Worm (Caenorhabditis elegans) whole organism, L4 larva: Measurements from ENCODE around the gene K03H6.5.

Experiments
- Y48G9A.11 ChIP-seq: fragments of 200-800 bp; sonication (Bioruptor generic); IDR thresholded peaks from 2 replicates; pipeline ENCODE4 v1.3.6; 2022; ENCODE audit warnings: missing genetic modification reagents, missing genetic modification characterization, missing compliant biosample characterization
- ZK337.2 ChIP-seq: fragments of 200-800 bp; sonication (Bioruptor generic); IDR thresholded peaks from 2 replicates; pipeline ENCODE4 v1.3.6; 2022; ENCODE audit warnings: missing genetic modification reagents, missing genetic modification characterization, missing compliant biosample characterization
- ceh-28 ChIP-seq: fragments of 150-350 bp; optimal IDR thresholded peaks from 2 replicates; lab custom pipeline; 2014; ENCODE audit warnings: missing biosample characterization, missing genetic modification reagents, missing genetic modification characterization
- ceh-32 ChIP-seq: sonication (generic microtip); optimal IDR thresholded peaks from 2 replicates; lab custom pipeline; 2016; ENCODE audit warnings: mild to moderate bottlenecking, missing genetic modification characterization, missing compliant biosample characterization; ENCODE audit not compliant: poor library complexity
- dmd-6 ChIP-seq: fragments of 200-800 bp; sonication (Bioruptor generic); IDR thresholded peaks from 2 replicates; pipeline ENCODE4 v1.3.6; 2022; ENCODE audit warnings: missing genetic modification reagents, missing genetic modification characterization, missing compliant biosample characterization
- dve-1 ChIP-seq: sonication (generic microtip); optimal IDR thresholded peaks from 2 replicates; lab custom pipeline; 2017; ENCODE audit warnings: antibody characterized with exemption, mild to moderate bottlenecking, missing genetic modification characterization, missing compliant biosample characterization; ENCODE audit not compliant: insufficient read depth
- egl-27 ChIP-seq: sonication (generic microtip); optimal IDR thresholded peaks from 3 replicates; lab custom pipeline; 2017; ENCODE audit warnings: missing biosample characterization, missing genetic modification reagents, missing genetic modification characterization
- fos-1 ChIP-seq: fragments of 150-350 bp; optimal IDR thresholded peaks from 2 replicates; lab custom pipeline; 2014; ENCODE audit warnings: missing biosample characterization, missing genetic modification characterization
- hif-1 ChIP-seq, 2 experiments: sonication (generic microtip); optimal IDR thresholded peaks; 2 replicates each; lab custom pipeline; 2016 to 2017; ENCODE audit warnings: missing compliant biosample characterization in 2 of 2, missing genetic modification characterization in 2 of 2, missing genetic modification reagents in 2 of 2, missing genotype in 2 of 2, mild to moderate bottlenecking in 1 of 2
- lim-7 ChIP-seq: fragments of 200-800 bp; sonication (Bioruptor generic); IDR thresholded peaks from 2 replicates; pipeline ENCODE4 v1.3.6; 2022; ENCODE audit warnings: missing genetic modification characterization, missing compliant biosample characterization
- lin-15B ChIP-seq: fragments of 150-350 bp; sonication (generic microtip); optimal IDR thresholded peaks from 3 replicates; lab custom pipeline; 2014; ENCODE audit warnings: missing biosample characterization, missing genetic modification characterization
- nhr-48 ChIP-seq: sonication (generic microtip); optimal IDR thresholded peaks from 2 replicates; lab custom pipeline; 2016; ENCODE audit warnings: mild to moderate bottlenecking, missing genetic modification characterization, missing compliant biosample characterization
- nhr-6 ChIP-seq: fragments of 150-350 bp; optimal IDR thresholded peaks from 2 replicates; lab custom pipeline; 2014; ENCODE audit warnings: missing biosample characterization, missing genetic modification characterization
- nhr-76 ChIP-seq: fragments of 150-350 bp; optimal IDR thresholded peaks from 2 replicates; lab custom pipeline; 2014; ENCODE audit warnings: missing biosample characterization, missing genetic modification characterization
- pha-4 ChIP-seq, 2 experiments: fragments of 150-350 bp in 1 of 2; fragments of 200-800 bp in 1 of 2; sonication (Bioruptor generic) in 1 of 2; IDR thresholded peaks in 1 of 2; optimal IDR thresholded peaks in 1 of 2; 2 replicates each; pipeline versions ENCODE4 v1.3.6 to Lab custom; 2014 to 2022; ENCODE audit warnings: missing genetic modification characterization in 2 of 2, missing genetic modification reagents in 2 of 2, missing biosample characterization in 1 of 2, missing compliant biosample characterization in 1 of 2
- pqm-1 ChIP-seq: sonication (generic microtip); optimal IDR thresholded peaks from 2 replicates; lab custom pipeline; 2017; ENCODE audit warnings: missing biosample characterization, missing genetic modification characterization
- rbr-2 ChIP-seq: sonication (generic microtip); optimal IDR thresholded peaks from 2 replicates; lab custom pipeline; 2016; ENCODE audit warnings: missing genotype, missing genetic modification characterization, missing compliant biosample characterization
- sdz-12 ChIP-seq: fragments of 200-800 bp; sonication (Bioruptor generic); optimal IDR thresholded peaks from 2 replicates; lab custom pipeline; 2018; ENCODE audit warnings: mild to moderate bottlenecking, missing genetic modification characterization, missing compliant biosample characterization
- snpc-4 ChIP-seq: fragments of 150-350 bp; optimal IDR thresholded peaks from 2 replicates; lab custom pipeline; 2014; ENCODE audit warnings: missing biosample characterization, missing genetic modification characterization
- unc-62 ChIP-seq, 3 experiments: fragments of 150-350 bp in 1 of 3; sonication (generic microtip); optimal IDR thresholded peaks in 2 of 3; peaks in 1 of 3; 1 replicate in 1 of 3; 2 replicates in 2 of 3; lab custom pipeline; 2014 to 2017; ENCODE audit warnings: missing biosample characterization in 3 of 3, missing genetic modification characterization in 3 of 3, missing genetic modification reagents in 3 of 3, missing genotype in 1 of 3
- vab-7 ChIP-seq: fragments of 200-800 bp; sonication (Bioruptor generic); IDR thresholded peaks from 2 replicates; pipeline ENCODE4 v1.3.6; 2022; ENCODE audit warnings: missing genetic modification reagents, missing genetic modification characterization, missing compliant biosample characterization
- zfp-3 ChIP-seq: fragments of 200-800 bp; sonication (Bioruptor generic); conservative IDR thresholded peaks from 2 replicates; pipeline ENCODE4 v1.3.6; 2022; ENCODE audit warnings: missing genetic modification reagents, missing genetic modification characterization, missing compliant biosample characterization
- zip-2 ChIP-seq: fragments of 150-350 bp; optimal IDR thresholded peaks from 2 replicates; lab custom pipeline; 2014; ENCODE audit warnings: missing biosample characterization, missing genetic modification characterization
- ztf-11 ChIP-seq: fragments of 150-350 bp; optimal IDR thresholded peaks from 2 replicates; lab custom pipeline; 2014; ENCODE audit warnings: missing biosample characterization, missing genetic modification characterization
- ztf-7 ChIP-seq: fragments of 150-350 bp; optimal IDR thresholded peaks from 2 replicates; lab custom pipeline; 2014; ENCODE audit warnings: missing biosample characterization, missing genetic modification characterization

The K03H6.5 gene

ce11 chrIV:1496017-1496678 is 40.1 kb downstream of the K03H6.5 start, which contains the start of gene npp-20 (continued):
- TF ChIP-seq ceh-28 (tag; lab: Kevin White, UChicago) (no peak), vab-7 (no peak), hif-1 (tag; optimal IDR thresholded peaks at IDR 0.05; lab: Kevin White, UChicago) (no peak), dve-1 (tag; lab: Kevin White, UChicago) (peak; percentile 53), lim-7 (no peak), unc-62 (GFP tag; optimal IDR thresholded peaks at IDR 0.05 in 1 of 2; lab: Kevin White, UChicago) (peak in 1 of 2 experiments; percentile 75), unc-62 (tag; optimal IDR thresholded peaks at IDR 0.05; lab: Kevin White, UChicago) (no peak), lin-15B (no peak), pqm-1 (no peak), nhr-76 (no peak), nhr-6 (tag; lab: Kevin White, UChicago) (no peak), dmd-6 (GFP tag; lab: Robert Waterston, UW) (peak; percentile 22; the same call in 1 of the 2 replicates), rbr-2 (tag; lab: Kevin White, UChicago) (peak; percentile 40)

DNA sequence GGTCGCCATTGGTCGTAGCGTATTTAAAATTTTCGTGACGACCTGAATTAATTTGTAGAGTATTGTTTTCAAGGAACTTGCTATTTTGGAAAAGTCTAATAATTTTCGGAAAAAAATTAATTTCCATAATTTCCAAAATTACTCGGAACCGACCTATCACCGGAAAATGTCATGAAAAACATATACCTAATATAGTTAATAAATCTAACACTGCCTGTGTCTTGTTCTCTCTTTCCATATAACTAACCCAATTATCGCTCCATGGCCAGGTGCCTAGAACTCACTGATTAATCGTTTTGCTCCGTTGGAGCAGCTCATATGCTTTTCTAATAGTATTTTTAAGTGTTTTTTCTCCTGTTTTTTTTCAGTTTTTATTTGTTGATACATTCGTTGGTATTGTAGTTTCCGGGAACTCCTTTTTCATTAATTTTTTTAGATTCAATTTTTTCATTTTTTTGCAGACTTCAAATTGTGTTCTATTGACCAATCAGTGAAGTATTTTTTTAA is 51.2 kb downstream of the K03H6.5 start, which contains the start of gene Y77E11A.16:
Gene Y77E11A.16, plus strand, starts transcription at position 457 of the 507 bp plus-strand sequence.
- TF ChIP-seq nhr-6 (tag; lab: Kevin White, UChicago) (no peak), zfp-3 (GFP tag; lab: Robert Waterston, UW) (no peak), nhr-48 (tag; lab: Kevin White, UChicago) (no peak), rbr-2 (tag; lab: Kevin White, UChicago) (no peak), egl-27 (tag; lab: Kevin White, UChicago) (no peak), pha-4 (GFP tag; IDR thresholded peaks at IDR 0.05; lab: Robert Waterston, UW) (no peak), pha-4 (tag; optimal IDR thresholded peaks at IDR 0.05; lab: Kevin White, UChicago) (no peak), ceh-32 (tag; lab: Kevin White, UChicago) (no peak), ztf-7 (tag; lab: Kevin White, UChicago) (no peak), snpc-4 (tag; lab: Kevin White, UChicago) (no peak), ZK337.2 (GFP tag; lab: Robert Waterston, UW) (no peak), dve-1 (tag; lab: Kevin White, UChicago) (no peak), ztf-11 (tag; lab: Kevin White, UChicago) (no peak), sdz-12 (GFP tag; lab: Kevin White, UChicago) (no peak)

DNA sequence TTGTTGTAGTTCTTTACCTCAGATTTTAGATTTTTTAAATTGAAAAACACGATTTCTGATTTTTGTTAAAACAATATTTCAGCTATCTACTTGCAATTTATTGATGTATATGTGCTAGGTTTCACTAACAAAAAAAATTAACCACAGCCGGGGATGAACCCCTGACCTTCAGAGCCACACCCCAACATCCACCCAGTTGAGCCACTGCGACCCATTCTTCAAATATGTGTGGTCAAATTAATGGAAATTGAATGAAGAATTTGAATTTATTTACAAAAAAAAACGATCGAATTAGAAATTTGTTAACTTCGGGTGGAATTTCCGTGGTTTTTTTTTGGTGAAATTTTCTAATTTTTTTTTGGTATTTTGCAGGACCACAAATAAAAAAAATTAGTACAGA is 57.6 kb downstream of the K03H6.5 start:
- TF ChIP-seq zip-2, result no peak
- no peak for TF ChIP-seq zfp-3 (GFP tag; lab: Robert Waterston, UW)
- no peak for TF ChIP-seq Y48G9A.11 (GFP tag; lab: Robert Waterston, UW)
- no peak for TF ChIP-seq fos-1 (tag; lab: Kevin White, UChicago)
